Fruit fly (Drosophila melanogaster) whole organism, embryonic: ENCODE data around the gene CG15249.
A peak's percentile ranks its signal among the peaks of the same experiment; 100 is the strongest.

Experiments used
- Bdp1 ChIP-seq: fragments of 200-800 bp; sonication (Bioruptor generic); optimal IDR thresholded peaks from 3 replicates; lab custom pipeline; 2016; ENCODE audit warnings: missing biosample characterization, missing genetic modification characterization
- BtbVII ChIP-seq: fragments of 200-800 bp; sonication (Bioruptor generic); optimal IDR thresholded peaks from 3 replicates; lab custom pipeline; 2017; ENCODE audit warnings: missing biosample characterization, mild to moderate bottlenecking, missing genetic modification characterization
- C15 ChIP-seq: fragments of 200-800 bp; sonication (Bioruptor generic); IDR thresholded peaks from 3 replicates; pipeline ENCODE4 v1.3.6; 2022; ENCODE audit warnings: missing biosample characterization, missing genetic modification characterization
- CG10979 ChIP-seq: fragments of 200-800 bp; sonication (Bioruptor generic); optimal IDR thresholded peaks from 2 replicates; lab custom pipeline; 2018; ENCODE audit warnings: missing biosample characterization, mild to moderate bottlenecking, missing genetic modification characterization, moderate library complexity
- CG11247 ChIP-seq: fragments of 200-800 bp; sonication (Bioruptor generic); IDR thresholded peaks from 2 replicates; pipeline ENCODE4 v1.3.6; 2022; ENCODE audit warnings: missing biosample characterization, missing genetic modification characterization
- CG11398 ChIP-seq: fragments of 200-800 bp; sonication (Bioruptor generic); optimal IDR thresholded peaks from 2 replicates; lab custom pipeline; 2016; ENCODE audit warnings: missing biosample characterization, missing genetic modification characterization
- CG14014 ChIP-seq: fragments of 200-800 bp; sonication (Bioruptor generic); IDR thresholded peaks from 2 replicates; pipeline ENCODE4 v1.3.6; 2022; ENCODE audit warnings: missing biosample characterization, missing genetic modification characterization
- CG14050 ChIP-seq: fragments of 200-800 bp; sonication (Bioruptor generic); IDR thresholded peaks from 3 replicates; pipeline ENCODE4 v1.3.6; 2022; ENCODE audit warnings: missing biosample characterization, missing genetic modification characterization
- CG15514 ChIP-seq: fragments of 200-800 bp; sonication (Bioruptor generic); optimal IDR thresholded peaks from 3 replicates; lab custom pipeline; 2017; ENCODE audit warnings: missing biosample characterization, missing genetic modification characterization, mild to moderate bottlenecking, moderate library complexity, missing genetic modification reagents
- CG1647 ChIP-seq: fragments of 200-800 bp; sonication (Bioruptor generic); optimal IDR thresholded peaks from 3 replicates; lab custom pipeline; 2016; ENCODE audit warnings: missing biosample characterization, missing genetic modification characterization
- CG17359 ChIP-seq: fragments of 200-800 bp; sonication (Bioruptor generic); optimal IDR thresholded peaks from 3 replicates; lab custom pipeline; 2018; ENCODE audit warnings: missing biosample characterization, mild to moderate bottlenecking, missing genetic modification characterization, moderate library complexity
- CG2678 ChIP-seq: fragments of 200-800 bp; sonication (Bioruptor generic); optimal IDR thresholded peaks from 3 replicates; lab custom pipeline; 2019; ENCODE audit warnings: missing biosample characterization, mild to moderate bottlenecking, missing genetic modification characterization, moderate library complexity
- CG2889 ChIP-seq: fragments of 200-800 bp; sonication (Bioruptor generic); IDR thresholded peaks from 3 replicates; pipeline ENCODE4 v1.3.6; 2022; ENCODE audit warnings: missing biosample characterization, missing genetic modification characterization
- CG34376 ChIP-seq: fragments of 200-800 bp; sonication (Bioruptor generic); optimal IDR thresholded peaks from 2 replicates; lab custom pipeline; 2018; ENCODE audit warnings: missing biosample characterization, mild to moderate bottlenecking, missing genetic modification characterization
- CG4424 ChIP-seq: fragments of 200-800 bp; sonication (Bioruptor generic); optimal IDR thresholded peaks from 3 replicates; lab custom pipeline; 2016; ENCODE audit warnings: missing biosample characterization, missing genetic modification characterization
- CG6175 ChIP-seq: fragments of 200-800 bp; sonication (Bioruptor generic); IDR thresholded peaks from 3 replicates; pipeline ENCODE4 v1.3.6; 2022; ENCODE audit warnings: missing biosample characterization, missing genetic modification characterization
- CG6254 ChIP-seq: fragments of 200-800 bp; sonication (Bioruptor generic); optimal IDR thresholded peaks from 3 replicates; lab custom pipeline; 2017; ENCODE audit warnings: mild to moderate bottlenecking, missing biosample characterization, missing genetic modification reagents, missing genetic modification characterization
- CG6654 ChIP-seq: fragments of 200-800 bp; sonication (Bioruptor generic); optimal IDR thresholded peaks from 2 replicates; lab custom pipeline; 2017; ENCODE audit warnings: missing biosample characterization, mild to moderate bottlenecking, missing genetic modification characterization
- CG7745 ChIP-seq: fragments of 200-800 bp; sonication (Bioruptor generic); optimal IDR thresholded peaks from 2 replicates; lab custom pipeline; 2018; ENCODE audit warnings: missing biosample characterization, mild to moderate bottlenecking, missing genetic modification characterization, moderate library complexity
- Dip2 ChIP-seq: fragments of 200-800 bp; sonication (Bioruptor generic); IDR thresholded peaks from 2 replicates; pipeline ENCODE4 v1.3.6; 2022; ENCODE audit warnings: missing biosample characterization, missing genetic modification characterization
- Dip3 ChIP-seq: fragments of 200-800 bp; sonication (Bioruptor generic); optimal IDR thresholded peaks from 3 replicates; lab custom pipeline; 2016; ENCODE audit warnings: missing biosample characterization, missing genetic modification characterization
- Dll ChIP-seq: fragments of 200-800 bp; sonication (Bioruptor generic); IDR thresholded peaks from 4 replicates; pipeline ENCODE4 v1.3.6; 2022; ENCODE audit warnings: missing biosample characterization, missing genetic modification characterization; ENCODE audit not compliant: partially characterized antibody
- Dp ChIP-seq: fragments of 200-800 bp; sonication (Bioruptor generic); optimal IDR thresholded peaks from 2 replicates; lab custom pipeline; 2018; ENCODE audit warnings: missing biosample characterization, mild to moderate bottlenecking, missing genetic modification characterization, moderate library complexity
- Elba2 ChIP-seq: fragments of 200-800 bp; sonication (Bioruptor generic); optimal IDR thresholded peaks from 3 replicates; lab custom pipeline; 2016; ENCODE audit warnings: missing biosample characterization, missing genetic modification characterization
- Ets65A ChIP-seq: fragments of 200-800 bp; sonication (Bioruptor generic); peaks from one replicate; lab custom pipeline; 2016; ENCODE audit warnings: missing biosample characterization, missing genetic modification characterization
- Hey ChIP-seq: fragments of 200-800 bp; sonication (Bioruptor generic); optimal IDR thresholded peaks from 3 replicates; lab custom pipeline; 2018; ENCODE audit warnings: missing biosample characterization, mild to moderate bottlenecking, missing genetic modification characterization
- Hmx ChIP-seq: fragments of 200-800 bp; sonication (Bioruptor generic); optimal IDR thresholded peaks from 2 replicates; lab custom pipeline; 2016; ENCODE audit warnings: missing biosample characterization, missing genetic modification characterization
- Mad ChIP-seq: fragments of 200-800 bp; sonication (Bioruptor generic); optimal IDR thresholded peaks from 2 replicates; lab custom pipeline; 2016; ENCODE audit warnings: missing biosample characterization, missing genetic modification characterization
- Mrtf ChIP-seq: fragments of 200-800 bp; sonication (Bioruptor generic); IDR thresholded peaks from 3 replicates; pipeline ENCODE4 v1.3.6; 2022; ENCODE audit warnings: missing biosample characterization, missing genetic modification characterization
- Nf-YC ChIP-seq: fragments of 200-800 bp; optimal IDR thresholded peaks from 3 replicates; lab custom pipeline; 2019; ENCODE audit warnings: missing biosample characterization, mild to moderate bottlenecking, missing genetic modification characterization, moderate library complexity
- Scr ChIP-seq: fragments of 200-800 bp; sonication (Bioruptor generic); IDR thresholded peaks from 2 replicates; pipeline ENCODE4 v1.3.6; 2022; ENCODE audit warnings: missing biosample characterization, missing genetic modification characterization; ENCODE audit not compliant: partially characterized antibody
- Sox102F ChIP-seq: fragments of 200-800 bp; sonication (Bioruptor generic); optimal IDR thresholded peaks from 2 replicates; lab custom pipeline; 2018; ENCODE audit warnings: missing biosample characterization, mild to moderate bottlenecking, missing genetic modification characterization, moderate library complexity
- ac ChIP-seq: fragments of 200-800 bp; sonication (Bioruptor generic); optimal IDR thresholded peaks from 3 replicates; lab custom pipeline; 2017; ENCODE audit warnings: missing biosample characterization, mild to moderate bottlenecking, missing genetic modification characterization
- bsh ChIP-seq, 2 experiments: fragments of 200-800 bp; sonication (Bioruptor generic); optimal IDR thresholded peaks; 2 replicates each; lab custom pipeline; 2017 to 2018; ENCODE audit warnings: mild to moderate bottlenecking in 2 of 2, missing biosample characterization in 2 of 2, missing genetic modification characterization in 2 of 2, moderate library complexity in 1 of 2
- cato ChIP-seq: fragments of 200-800 bp; sonication (Bioruptor generic); optimal IDR thresholded peaks from 2 replicates; lab custom pipeline; 2016; ENCODE audit warnings: missing biosample characterization, missing genetic modification characterization, borderline replicate concordance
- cg ChIP-seq: fragments of 200-800 bp; sonication (Bioruptor generic); optimal IDR thresholded peaks from 3 replicates; lab custom pipeline; 2019; ENCODE audit warnings: missing biosample characterization, mild to moderate bottlenecking, missing genetic modification characterization, moderate library complexity
- chinmo ChIP-seq: fragments of 200-800 bp; sonication (Bioruptor generic); IDR thresholded peaks from 4 replicates; pipeline ENCODE4 v1.3.6; 2022; ENCODE audit warnings: missing biosample characterization, missing genetic modification characterization; ENCODE audit not compliant: partially characterized antibody
- cwo ChIP-seq: fragments of 200-800 bp; sonication (Bioruptor generic); optimal IDR thresholded peaks from 3 replicates; lab custom pipeline; 2017; ENCODE audit warnings: missing biosample characterization, missing genetic modification characterization, mild to moderate bottlenecking, moderate library complexity, missing genetic modification reagents
- disco-r ChIP-seq: fragments of 200-800 bp; sonication (Bioruptor generic); optimal IDR thresholded peaks from 2 replicates; lab custom pipeline; 2016; ENCODE audit warnings: missing biosample characterization, missing genetic modification characterization
- eyg ChIP-seq: fragments of 200-800 bp; sonication (Bioruptor generic); optimal IDR thresholded peaks from 3 replicates; lab custom pipeline; 2016; ENCODE audit warnings: missing biosample characterization, missing genetic modification characterization
- insv ChIP-seq, 2 experiments: fragments of 200-800 bp; sonication (Bioruptor generic); optimal IDR thresholded peaks; 3 replicates each; lab custom pipeline; 2016 to 2018; ENCODE audit warnings: missing biosample characterization in 2 of 2, missing genetic modification characterization in 2 of 2
- lab ChIP-seq: fragments of 200-800 bp; sonication (Bioruptor generic); optimal IDR thresholded peaks from 3 replicates; lab custom pipeline; 2017; ENCODE audit warnings: missing biosample characterization, missing genetic modification characterization, mild to moderate bottlenecking, moderate library complexity, missing genetic modification reagents
- lola ChIP-seq, 3 experiments: fragments of >200 bp in 2 of 3; fragments of 200-800 bp in 1 of 3; sonication (Bioruptor generic) in 1 of 3; optimal IDR thresholded peaks; 2 replicates each; lab custom pipeline; 2017 to 2019; ENCODE audit warnings: missing biosample characterization in 3 of 3, missing genetic modification characterization in 3 of 3, mild to moderate bottlenecking in 1 of 3, moderate library complexity in 1 of 3
- oc ChIP-seq: fragments of 200-800 bp; sonication (Bioruptor generic); optimal IDR thresholded peaks from 2 replicates; lab custom pipeline; 2018; ENCODE audit warnings: missing biosample characterization, mild to moderate bottlenecking, missing genetic modification characterization, moderate library complexity
- row ChIP-seq: fragments of 200-800 bp; sonication (Bioruptor generic); IDR thresholded peaks from 3 replicates; pipeline ENCODE4 v1.3.6; 2022; ENCODE audit warnings: missing biosample characterization, missing genetic modification characterization
- run ChIP-seq: fragments of 200-800 bp; sonication (Bioruptor generic); optimal IDR thresholded peaks from 3 replicates; lab custom pipeline; 2018; ENCODE audit warnings: missing biosample characterization, mild to moderate bottlenecking, missing genetic modification characterization
- sens ChIP-seq: fragments of 200-800 bp; sonication (Bioruptor generic); peaks from one replicate; lab custom pipeline; 2016; ENCODE audit warnings: missing biosample characterization, missing genetic modification characterization
- stwl ChIP-seq: fragments of 200-800 bp; sonication (Bioruptor generic); optimal IDR thresholded peaks from 3 replicates; lab custom pipeline; 2018; ENCODE audit warnings: missing biosample characterization, mild to moderate bottlenecking, missing genetic modification characterization, moderate library complexity
- zfh1 ChIP-seq: fragments of 200-800 bp; sonication (Bioruptor generic); IDR thresholded peaks from 3 replicates; pipeline ENCODE4 v1.3.6; 2022; ENCODE audit warnings: missing biosample characterization, missing genetic modification characterization

Gene CG15249

dm6 chrX:9868510-9869248 lies 30.7 kb downstream of the CG15249 start, which contains the start of gene CG45060 (continued):
- TF ChIP-seq Sox102F (GFP tag; lab: Kevin White, UChicago) (no peak), CG4424 (GFP tag; lab: Kevin White, UChicago) (no peak), Scr (GFP tag; lab: Robert Waterston, UW) (no peak), CG15514 (GFP tag; lab: Kevin White, UChicago) (peak; percentile 7), CG2678 (tag; lab: Kevin White, UChicago) (peak; percentile 4), oc (tag; lab: Kevin White, UChicago) (no peak), CG6654 (no peak), Hmx (no peak), lola (GFP tag; optimal IDR thresholded peaks at IDR 0.05; lab: Kevin White, UChicago) (no peak), ac (GFP tag; lab: Kevin White, UChicago) (no peak), chinmo (GFP tag; lab: Robert Waterston, UW) (0 out of 4 replicates have a peak, but pooled peaks have one; percentile 8), run (no peak), stwl (tag; lab: Kevin White, UChicago) (no peak), Elba2 (no peak), CG6175 (GFP tag; lab: Robert Waterston, UW) (0 out of 3 replicates have a peak, but pooled peaks have one; percentile 28), CG2889 (GFP tag; lab: Robert Waterston, UW) (no peak), cg (GFP tag; lab: Kevin White, UChicago) (peak; percentile 32), lab (GFP tag; lab: Kevin White, UChicago) (peak; percentile 9), BtbVII (GFP tag; lab: Kevin White, UChicago) (peak; percentile 83), Ets65A (GFP tag; lab: Kevin White, UChicago) (no peak), CG14050 (no peak), Mrtf (no peak), bsh (GFP tag; optimal IDR thresholded peaks at IDR 0.05; lab: Kevin White, UChicago) (no peak), Hey (tag; lab: Kevin White, UChicago) (peak; percentile 91), CG6254 (GFP tag; lab: Kevin White, UChicago) (no peak), Dip2 (GFP tag; lab: Robert Waterston, UW) (no peak), zfh1 (GFP tag; lab: Robert Waterston, UW) (no peak), CG7745 (no peak), Dp (GFP tag; lab: Kevin White, UChicago) (no peak), cwo (GFP tag; lab: Kevin White, UChicago) (peak; percentile 26), Dll (no peak), insv (GFP tag; optimal IDR thresholded peaks at IDR 0.05; lab: Kevin White, UChicago) (no peak), CG17359 (tag; lab: Kevin White, UChicago) (no peak), sens (peak; percentile 65), Dip3 (GFP tag; lab: Kevin White, UChicago) (no peak), row (GFP tag; lab: Robert Waterston, UW) (0 out of 3 replicates have a peak, but pooled peaks have one; percentile 8), Bdp1 (no peak), CG1647 (GFP tag; lab: Kevin White, UChicago) (no peak), disco-r (GFP tag; lab: Kevin White, UChicago) (no peak), Mad (GFP tag; lab: Kevin White, UChicago) (no peak), C15 (GFP tag; lab: Robert Waterston, UW) (no peak), CG14014 (GFP tag; lab: Robert Waterston, UW) (no peak), CG11247 (no peak), CG10979 (tag; lab: Kevin White, UChicago) (no peak), cato (GFP tag; lab: Kevin White, UChicago) (no peak), CG34376 (peak; percentile 28), CG11398 (GFP tag; lab: Kevin White, UChicago) (no peak), Nf-YC (peak; percentile 94), eyg (GFP tag; lab: Kevin White, UChicago) (no peak)
